Fruit fly (Drosophila melanogaster) whole organism, wandering third instar larva: ENCODE measurements around the gene CG43680.
A peak's percentile ranks its signal among the peaks of the same experiment; 100 is the strongest.

ENCODE experiments used
- Abd-B ChIP-seq: fragments of >200 bp; optimal IDR thresholded peaks from 2 replicates; lab custom pipeline; 2017; ENCODE audit warnings: missing biosample characterization, missing genetic modification characterization
- CG9705 ChIP-seq: fragments of 200-800 bp; sonication (Bioruptor generic); optimal IDR thresholded peaks from 2 replicates; lab custom pipeline; 2018; ENCODE audit warnings: missing biosample characterization, mild to moderate bottlenecking, missing genetic modification characterization
- CrebA ChIP-seq: fragments of 200-800 bp; sonication (Bioruptor generic); optimal IDR thresholded peaks from 2 replicates; lab custom pipeline; 2016; ENCODE audit warnings: missing biosample characterization, mild to moderate bottlenecking, missing genetic modification characterization, borderline replicate concordance
- Dfd ChIP-seq: fragments of >200 bp; optimal IDR thresholded peaks from 2 replicates; lab custom pipeline; 2017; ENCODE audit warnings: missing biosample characterization, missing genetic modification characterization
- Dif ChIP-seq: fragments of 200-275, 200-300 bp; sonication (Bioruptor generic); optimal IDR thresholded peaks from 2 replicates; lab custom pipeline; 2018; ENCODE audit warnings: missing biosample characterization, missing genetic modification characterization; ENCODE audit not compliant: partially characterized antibody
- GATAd ChIP-seq: sonication (Bioruptor generic); optimal IDR thresholded peaks from 2 replicates; lab custom pipeline; 2016; ENCODE audit warnings: missing biosample characterization, missing genetic modification characterization
- HLH106 ChIP-seq: fragments of 200-800 bp; optimal IDR thresholded peaks from 3 replicates; lab custom pipeline; 2019; ENCODE audit warnings: missing biosample characterization, mild to moderate bottlenecking, missing genetic modification characterization, moderate library complexity
- Hnf4 ChIP-seq: fragments of 200-800 bp; sonication (Bioruptor generic); optimal IDR thresholded peaks from 2 replicates; lab custom pipeline; 2016; ENCODE audit warnings: missing biosample characterization, mild to moderate bottlenecking, missing genetic modification characterization
- Hr78 ChIP-seq: fragments of >200 bp; optimal IDR thresholded peaks from 2 replicates; lab custom pipeline; 2017; ENCODE audit warnings: missing biosample characterization, missing genetic modification characterization
- Hr83 ChIP-seq: fragments of 200-300 bp; sonication (Bioruptor generic); optimal IDR thresholded peaks from 2 replicates; lab custom pipeline; 2016; ENCODE audit warnings: missing biosample characterization, mild to moderate bottlenecking, missing genetic modification characterization, moderate library complexity; ENCODE audit not compliant: poor library complexity, severe bottlenecking
- Jra ChIP-seq: sonication (Bioruptor generic); optimal IDR thresholded peaks from 2 replicates; lab custom pipeline; 2016; ENCODE audit warnings: missing biosample characterization, missing genetic modification characterization
- Mio ChIP-seq: sonication (Bioruptor generic); optimal IDR thresholded peaks from 2 replicates; lab custom pipeline; 2016; ENCODE audit warnings: missing biosample characterization, missing genetic modification characterization
- Myc ChIP-seq: fragments of >200 bp; optimal IDR thresholded peaks from 2 replicates; lab custom pipeline; 2017
- Rel ChIP-seq, 2 experiments: fragments of 200-800 bp; sonication (Bioruptor generic) in 1 of 2; optimal IDR thresholded peaks; 2 replicates in 1 of 2; 3 replicates in 1 of 2; lab custom pipeline; 2016 to 2019; ENCODE audit warnings: mild to moderate bottlenecking in 2 of 2, missing biosample characterization in 2 of 2, missing genetic modification characterization in 2 of 2, moderate library complexity in 1 of 2
- Sp1 ChIP-seq: fragments of 200-800 bp; sonication (Bioruptor generic); optimal IDR thresholded peaks from 3 replicates; lab custom pipeline; 2019; ENCODE audit warnings: missing biosample characterization, mild to moderate bottlenecking, missing genetic modification characterization, moderate library complexity
- Vsx2 ChIP-seq: fragments of 200-300, 225-300 bp; sonication (Bioruptor generic); optimal IDR thresholded peaks from 2 replicates; lab custom pipeline; 2018; ENCODE audit warnings: missing biosample characterization, missing genetic modification characterization; ENCODE audit not compliant: partially characterized antibody
- br ChIP-seq: fragments of 200-800 bp; sonication (Bioruptor generic); optimal IDR thresholded peaks from 2 replicates; lab custom pipeline; 2016; ENCODE audit warnings: missing biosample characterization, missing genetic modification characterization
- brk ChIP-seq: fragments of 200-800 bp; sonication (Bioruptor generic); optimal IDR thresholded peaks from 2 replicates; lab custom pipeline; 2016; ENCODE audit warnings: missing biosample characterization, mild to moderate bottlenecking, missing genetic modification characterization
- dl ChIP-seq, 2 experiments: fragments of 175-275, 200-275 bp in 1 of 2; fragments of 200-275 bp in 1 of 2; sonication (Bioruptor generic); optimal IDR thresholded peaks; lab custom pipeline; 2018; ENCODE audit warnings: mild to moderate bottlenecking in 2 of 2, missing biosample characterization in 2 of 2, missing genetic modification characterization in 2 of 2, moderate library complexity in 2 of 2; ENCODE audit not compliant: partially characterized antibody in 2 of 2, insufficient read depth in 1 of 2
- dsf ChIP-seq: sonication (Bioruptor generic); optimal IDR thresholded peaks from 2 replicates; lab custom pipeline; 2016; ENCODE audit warnings: missing biosample characterization, missing genetic modification characterization, borderline replicate concordance
- ey ChIP-seq: fragments of 200-800 bp; sonication (Bioruptor generic); optimal IDR thresholded peaks from 2 replicates; lab custom pipeline; 2016; ENCODE audit warnings: missing biosample characterization, missing genetic modification characterization
- foxo ChIP-seq, 2 experiments: fragments of 200-800 bp; sonication (Bioruptor generic); optimal IDR thresholded peaks; 2 replicates in 1 of 2; 3 replicates in 1 of 2; lab custom pipeline; 2016 to 2017; ENCODE audit warnings: missing biosample characterization in 2 of 2, missing genetic modification characterization in 2 of 2
- fru ChIP-seq: fragments of 200-800 bp; sonication (Bioruptor generic); optimal IDR thresholded peaks from 3 replicates; lab custom pipeline; 2016; ENCODE audit warnings: missing biosample characterization, mild to moderate bottlenecking, missing genetic modification characterization
- h ChIP-seq: fragments of 200-800 bp; sonication (Bioruptor generic); optimal IDR thresholded peaks from 3 replicates; lab custom pipeline; 2016; ENCODE audit warnings: missing biosample characterization, mild to moderate bottlenecking, missing genetic modification characterization
- jim ChIP-seq: fragments of 175-275, 200-325 bp; sonication (Bioruptor generic); optimal IDR thresholded peaks from 2 replicates; lab custom pipeline; 2016; ENCODE audit warnings: missing biosample characterization, mild to moderate bottlenecking, missing genetic modification characterization
- pan ChIP-seq: fragments of >200 bp; optimal IDR thresholded peaks from 2 replicates; lab custom pipeline; 2017
- psq ChIP-seq: fragments of 200-800 bp; sonication (Bioruptor generic); optimal IDR thresholded peaks from 3 replicates; lab custom pipeline; 2017; ENCODE audit warnings: missing biosample characterization, mild to moderate bottlenecking, missing genetic modification characterization, moderate library complexity
- rgr ChIP-seq: fragments of 200-800 bp; sonication (Bioruptor generic); optimal IDR thresholded peaks from 3 replicates; lab custom pipeline; 2016; ENCODE audit warnings: missing biosample characterization, mild to moderate bottlenecking, missing genetic modification characterization
- sage ChIP-seq: fragments of 200-800 bp; sonication (Bioruptor generic); optimal IDR thresholded peaks from 2 replicates; lab custom pipeline; 2016; ENCODE audit warnings: missing biosample characterization, mild to moderate bottlenecking, missing genetic modification characterization
- tai ChIP-seq: sonication (Bioruptor generic); optimal IDR thresholded peaks from 2 replicates; lab custom pipeline; 2016; ENCODE audit warnings: missing biosample characterization, missing genetic modification characterization
- usp ChIP-seq: fragments of >200 bp; optimal IDR thresholded peaks from 2 replicates; lab custom pipeline; 2017; ENCODE audit warnings: missing biosample characterization, missing genetic modification characterization

The CG43680 gene

DNA sequence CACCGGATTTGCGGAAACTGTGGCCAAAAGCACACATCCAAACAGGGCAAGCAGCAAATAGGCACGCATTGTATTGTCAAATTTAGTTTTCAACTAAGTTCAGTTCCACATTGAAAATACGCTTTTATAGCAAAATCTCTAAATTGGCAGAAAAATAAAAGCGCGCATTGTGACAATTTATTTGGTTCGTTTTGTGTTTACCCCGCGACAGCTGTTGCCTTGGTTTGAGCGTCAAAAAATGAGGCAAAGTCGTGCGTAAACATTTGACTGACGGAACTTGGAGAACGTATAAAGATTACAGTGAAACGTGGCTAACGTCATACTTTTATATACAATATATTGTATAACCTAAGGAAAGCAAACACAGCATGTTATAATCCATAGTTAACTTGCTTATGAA lies 884 bp upstream of the CG43680 start, which contains the start of gene CG18649:
TSS of gene CG18649 (minus strand) at position 101 of the 400 bp plus-strand sequence.
- no peak for TF ChIP-seq HLH106 (tag; lab: Kevin White, UChicago)
- TF ChIP-seq Sp1 (GFP tag; lab: Kevin White, UChicago): no peak
- TF ChIP-seq Abd-B (GFP tag; lab: Kevin White, UChicago): no peak
- no peak for TF ChIP-seq pan (lab: Kevin White, UChicago)
- no peak for TF ChIP-seq h (GFP tag; lab: Kevin White, UChicago)
- TF ChIP-seq tai (GFP tag; lab: Kevin White, UChicago): no peak
- TF ChIP-seq Dfd (GFP tag; lab: Kevin White, UChicago): no peak
- TF ChIP-seq Hnf4 (GFP tag; lab: Kevin White, UChicago): no peak
- no peak for TF ChIP-seq br
- TF ChIP-seq dl (GFP tag; optimal IDR thresholded peaks at IDR 0.05; lab: Kevin White, UChicago; ENCODE audit: insufficient read depth in 1 of 2, partially characterized antibody in 2 of 2): no peak
- no peak for TF ChIP-seq Hr83
- TF ChIP-seq jim (GFP tag; lab: Kevin White, UChicago): no peak
- no peak for TF ChIP-seq usp (GFP tag; lab: Kevin White, UChicago)
- no peak for TF ChIP-seq Hr78

DNA sequence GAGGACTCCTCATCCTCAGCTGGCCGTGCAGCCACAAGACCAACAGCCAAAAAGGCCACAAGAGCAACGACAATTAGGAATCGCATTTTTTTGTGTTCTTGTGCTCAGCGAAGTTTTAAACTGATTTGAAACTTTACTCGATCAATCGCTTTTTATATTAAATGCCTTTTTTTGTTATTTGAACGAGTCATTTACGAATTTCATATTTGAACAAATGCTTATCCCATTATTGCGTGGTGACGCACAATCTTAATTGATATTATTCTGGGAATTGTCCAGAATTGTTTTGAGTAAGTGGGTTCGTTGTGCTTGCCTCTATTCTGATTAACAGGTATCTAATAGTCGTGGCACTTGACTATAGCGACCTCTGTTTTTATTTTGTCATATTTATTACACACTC lies 761 bp downstream of the CG43680 start, which contains the start of gene CG13461:
TSS of gene CG13461 (minus strand) at position 101 of the 400 bp plus-strand sequence.
- TF ChIP-seq Vsx2 (GFP tag; lab: Kevin White, UChicago) (no peak), dsf (GFP tag; lab: Kevin White, UChicago) (no peak), HLH106 (tag; lab: Kevin White, UChicago) (no peak), sage (GFP tag; lab: Kevin White, UChicago) (no peak), tai (GFP tag; lab: Kevin White, UChicago) (no peak), Myc (lab: Kevin White, UChicago) (no peak), rgr (GFP tag; lab: Kevin White, UChicago) (no peak), Dif (no peak), ey (no peak), pan (lab: Kevin White, UChicago) (no peak), dl (GFP tag; optimal IDR thresholded peaks at IDR 0.05; lab: Kevin White, UChicago; ENCODE audit: insufficient read depth in 1 of 2, partially characterized antibody in 2 of 2) (no peak), Hnf4 (GFP tag; lab: Kevin White, UChicago) (no peak), fru (no peak), brk (GFP tag; lab: Kevin White, UChicago) (no peak), CrebA (GFP tag; lab: Kevin White, UChicago) (no peak), Hr78 (no peak), foxo (GFP tag; optimal IDR thresholded peaks at IDR 0.05; lab: Kevin White, UChicago) (no peak), h (GFP tag; lab: Kevin White, UChicago) (no peak)

DNA sequence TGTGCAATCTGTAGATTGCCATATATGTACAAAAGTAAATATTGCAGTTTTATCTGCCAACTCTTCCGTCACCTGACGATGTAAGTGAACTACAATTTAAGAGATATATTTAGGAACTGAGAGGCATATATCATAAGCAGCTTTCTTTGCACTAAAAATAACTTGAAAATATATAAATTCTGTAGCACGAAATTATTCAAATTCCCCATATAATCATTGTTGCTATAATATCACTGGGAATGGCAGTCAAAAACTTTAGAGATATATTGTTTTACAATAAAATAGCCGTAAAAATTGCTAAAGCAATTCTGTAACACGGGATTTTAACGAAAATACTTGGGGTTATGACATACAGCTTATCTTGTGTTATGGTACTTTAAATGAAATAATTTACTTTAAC lies 1.8 kb downstream of the CG43680 start, which contains the start of gene CG43679:
TSS of gene CG43679 (minus strand) at position 101 of the 400 bp plus-strand sequence.
- TF ChIP-seq Mio (GFP tag; lab: Kevin White, UChicago) (no peak), Hr78 (no peak)

DNA sequence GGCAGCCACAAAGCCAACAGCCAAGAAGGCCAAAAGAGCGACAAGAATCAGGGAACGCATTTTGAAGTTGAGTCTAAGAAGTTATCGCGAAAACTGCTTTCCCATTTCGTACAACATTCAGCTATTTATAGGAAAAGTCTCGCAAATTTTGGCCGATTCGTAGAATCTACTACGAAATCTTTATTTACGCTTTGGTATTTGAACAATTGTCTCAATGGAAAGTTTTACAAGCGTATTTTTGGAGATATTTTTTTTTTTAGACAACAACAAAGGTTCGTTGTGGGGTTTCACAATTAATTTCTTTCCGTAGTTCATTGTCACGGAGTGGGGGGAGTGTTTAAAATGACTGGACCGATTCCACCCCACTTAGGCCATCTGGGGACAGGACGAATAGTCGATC lies 2.4 kb downstream of the CG43680 start, which contains the start of gene CG12310:
TSS of gene CG12310 (minus strand) at position 101 of the 400 bp plus-strand sequence.
- TF ChIP-seq sage (GFP tag; lab: Kevin White, UChicago) (no peak), h (GFP tag; lab: Kevin White, UChicago) (peak; percentile 21), Dif (no peak), GATAd (GFP tag; lab: Kevin White, UChicago) (no peak)
- TF ChIP-seq, all 38 proteins: peak for 1

DNA sequence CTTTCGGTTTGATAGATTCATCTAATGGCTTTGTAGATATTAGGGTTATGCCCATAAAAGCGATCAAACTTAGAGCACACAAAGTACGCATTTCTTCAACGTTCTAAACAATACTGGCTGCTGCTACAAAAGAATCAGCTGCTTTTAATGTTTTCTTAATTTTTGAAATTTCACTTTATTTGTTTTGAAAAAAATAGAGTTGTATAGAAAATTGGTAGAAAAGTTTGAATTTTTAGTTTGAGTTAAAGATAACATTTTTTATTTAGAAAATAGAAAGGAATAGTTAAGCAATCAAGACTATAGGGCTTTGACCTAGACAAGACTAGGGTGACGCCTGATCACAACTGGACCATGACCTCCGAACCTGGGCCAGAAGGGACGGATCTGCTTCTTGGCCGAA lies 3.0 kb downstream of the CG43680 start, which contains the start of gene CG18581:
TSS of gene CG18581 (minus strand) at position 101 of the 400 bp plus-strand sequence.
- TF ChIP-seq rgr (GFP tag; lab: Kevin White, UChicago) (no peak), dl (GFP tag; optimal IDR thresholded peaks at IDR 0.05; lab: Kevin White, UChicago; ENCODE audit: insufficient read depth in 1 of 2, partially characterized antibody in 2 of 2) (no peak), psq (no peak), pan (lab: Kevin White, UChicago) (no peak), Jra (GFP tag; lab: Kevin White, UChicago) (no peak), CG9705 (GFP tag; lab: Kevin White, UChicago) (no peak), HLH106 (tag; lab: Kevin White, UChicago) (no peak), Rel (GFP tag; optimal IDR thresholded peaks at IDR 0.05; lab: Kevin White, UChicago) (no peak), Rel (tag; optimal IDR thresholded peaks at IDR 0.05; lab: Kevin White, UChicago) (no peak), brk (GFP tag; lab: Kevin White, UChicago) (no peak), h (GFP tag; lab: Kevin White, UChicago) (no peak), Abd-B (GFP tag; lab: Kevin White, UChicago) (no peak), foxo (GFP tag; optimal IDR thresholded peaks at IDR 0.05; lab: Kevin White, UChicago) (no peak)
